Fruit fly (Drosophila melanogaster): Measurements from ENCODE around the gene CG46306.

CG46306 gene

dm6 chrX:16811213-16811749 lies 24.0 kb downstream of the CG46306 start, which contains the start of gene CG4829 (continued):
- TF ChIP-seq Dip2 (GFP tag; IDR thresholded peaks at IDR 0.05) (peak; percentile 45; the same call in 1 of the 2 replicates), Max (GFP tag; optimal IDR thresholded peaks at IDR 0.05) (peak; percentile 79), gfzf (GFP tag; optimal IDR thresholded peaks at IDR 0.05) (no peak), Ravus (GFP tag; IDR thresholded peaks at IDR 0.05) (peak; percentile 71), fd96Cb (tag; optimal IDR thresholded peaks at IDR 0.05) (peak; percentile 91), seq (GFP tag; IDR thresholded peaks at IDR 0.05) (peak; percentile 85), vfl (GFP tag; optimal IDR thresholded peaks at IDR 0.05) (peak; percentile 58), Fer1 (GFP tag; optimal IDR thresholded peaks at IDR 0.05) (peak; percentile 89), CG10565 (GFP tag; optimal IDR thresholded peaks at IDR 0.05) (peak; percentile 40), Dp (GFP tag; optimal IDR thresholded peaks at IDR 0.05) (no peak), sr (GFP tag; IDR thresholded peaks at IDR 0.05) (peak; percentile 92), CG2116 (GFP tag; optimal IDR thresholded peaks at IDR 0.05) (peak; percentile 22), CG12104 (GFP tag; optimal IDR thresholded peaks at IDR 0.05) (peak; percentile 79), cg (GFP tag; optimal IDR thresholded peaks at IDR 0.05) (no peak), psq (GFP tag; optimal IDR thresholded peaks at IDR 0.05) (peak; percentile 38), gsb (GFP tag; IDR thresholded peaks at IDR 0.05) (peak; percentile 77), oc (tag; optimal IDR thresholded peaks at IDR 0.05) (peak; percentile 85), Gsc (GFP tag; IDR thresholded peaks at IDR 0.05) (peak; percentile 64), slbo (GFP tag; IDR thresholded peaks at IDR 0.05) (peak; percentile 92), sens-2 (GFP tag; IDR thresholded peaks at IDR 0.05) (peak; percentile 81), CG1529 (GFP tag; optimal IDR thresholded peaks at IDR 0.05) (peak; percentile 69), her (GFP tag; optimal IDR thresholded peaks at IDR 0.05) (peak; percentile 86), CG12391 (tag; optimal IDR thresholded peaks at IDR 0.05) (peak; percentile 85), Usf (GFP tag; optimal IDR thresholded peaks at IDR 0.05) (peak; percentile 43), CG12299 (tag; optimal IDR thresholded peaks at IDR 0.05) (peak; percentile 79), sc (optimal IDR thresholded peaks at IDR 0.05) (no peak), sc (GFP tag; optimal IDR thresholded peaks at IDR 0.05) (peak; percentile 71), Dfd (GFP tag; optimal IDR thresholded peaks at IDR 0.05) (no peak), insv (GFP tag; optimal IDR thresholded peaks at IDR 0.05) (peak in 1 of 2 experiments; percentile 21), Blimp-1 (GFP tag; optimal IDR thresholded peaks at IDR 0.05) (peak; percentile 89), NC2β (GFP tag; optimal IDR thresholded peaks at IDR 0.05) (peak; percentile 66), ato (GFP tag; IDR thresholded peaks at IDR 0.05; ENCODE audit: partially characterized antibody) (no peak), CG14965 (GFP tag; optimal IDR thresholded peaks at IDR 0.05; ENCODE audit: borderline replicate concordance) (peak; percentile 23), CG14014 (GFP tag; IDR thresholded peaks at IDR 0.05) (peak; percentile 88), CG14860 (GFP tag; IDR thresholded peaks at IDR 0.05; ENCODE audit: partially characterized antibody) (no peak), dmrt11E (tag; optimal IDR thresholded peaks at IDR 0.05) (peak; percentile 63), CG6854 (GFP tag; optimal IDR thresholded peaks at IDR 0.05) (peak; percentile 76), CG7786 (GFP tag; optimal IDR thresholded peaks at IDR 0.05) (peak; percentile 81), CG8944 (GFP tag; optimal IDR thresholded peaks at IDR 0.05) (peak; percentile 79), crol (GFP tag; IDR thresholded peaks at IDR 0.05) (no peak), br (optimal IDR thresholded peaks at IDR 0.05) (no peak), lbe (GFP tag; optimal IDR thresholded peaks at IDR 0.05) (no peak), CG3726 (GFP tag; IDR thresholded peaks at IDR 0.05) (peak; percentile 74; the same call in 1 of the 3 replicates), CG13296 (GFP tag; optimal IDR thresholded peaks at IDR 0.05) (peak; percentile 86), danr (GFP tag; IDR thresholded peaks at IDR 0.05) (peak; percentile 86), ap (GFP tag; IDR thresholded peaks at IDR 0.05) (peak; percentile 83), lab (GFP tag; optimal IDR thresholded peaks at IDR 0.05) (peak; percentile 93), CG11560 (tag; IDR thresholded peaks at IDR 0.05) (peak; percentile 69), stwl (tag; optimal IDR thresholded peaks at IDR 0.05) (peak; percentile 5), bowl (GFP tag; IDR thresholded peaks at IDR 0.05) (peak; percentile 71), Sin3A (optimal IDR thresholded peaks at IDR 0.05) (no peak), CG15073 (GFP tag; optimal IDR thresholded peaks at IDR 0.05) (peak; percentile 10)

Data from whole organism, embryonic.